Worm (Caenorhabditis elegans) whole organism, L4 larva: ENCODE results near the gene W08E12.4.

ENCODE experiments used
- F10B5.3 ChIP-seq: sonication (generic microtip); optimal IDR thresholded peaks from 2 replicates; lab custom pipeline; 2016; ENCODE audit warnings: mild to moderate bottlenecking, missing genetic modification characterization, missing compliant biosample characterization
- F37D6.2 ChIP-seq: sonication (generic microtip); optimal IDR thresholded peaks from 2 replicates; lab custom pipeline; 2016; ENCODE audit warnings: mild to moderate bottlenecking, missing genetic modification characterization, missing compliant biosample characterization
- T26A8.4 ChIP-seq: fragments of 200-800 bp; sonication (Bioruptor generic); IDR thresholded peaks from 2 replicates; pipeline ENCODE4 v1.3.6; 2022; ENCODE audit warnings: missing genetic modification characterization, missing compliant biosample characterization
- Y5F2A.4 ChIP-seq: fragments of 200-800 bp; sonication (Bioruptor generic); optimal IDR thresholded peaks from 2 replicates; lab custom pipeline; 2018; ENCODE audit warnings: mild to moderate bottlenecking, missing genetic modification characterization, missing compliant biosample characterization
- ama-1 ChIP-seq: fragments of 150-350 bp; optimal IDR thresholded peaks from 2 replicates; lab custom pipeline; 2014; ENCODE audit warnings: inconsistent platforms, mixed read lengths
- ceh-44 ChIP-seq: fragments of 200-800 bp; sonication (Bioruptor generic); IDR thresholded peaks from 2 replicates; pipeline ENCODE4 v1.3.6; 2022; ENCODE audit warnings: missing genetic modification reagents, missing genetic modification characterization, missing compliant biosample characterization
- ces-1 ChIP-seq: fragments of 150-350 bp; sonication (generic microtip); optimal IDR thresholded peaks from 4 replicates; lab custom pipeline; 2014; ENCODE audit warnings: missing biosample characterization, missing genetic modification reagents, missing genetic modification characterization
- ctbp-1 ChIP-seq: fragments of 200-800 bp; sonication (Bioruptor generic); IDR thresholded peaks from 2 replicates; pipeline ENCODE4 v1.3.6; 2022; ENCODE audit warnings: missing genetic modification reagents, missing genetic modification characterization, missing compliant biosample characterization
- daf-16 ChIP-seq, 3 experiments: sonication (generic microtip); optimal IDR thresholded peaks; 2 replicates each; lab custom pipeline; 2016 to 2017; ENCODE audit warnings: missing genetic modification characterization in 3 of 3, missing genetic modification reagents in 3 of 3, mild to moderate bottlenecking in 2 of 3, missing compliant biosample characterization in 2 of 3, missing biosample characterization in 1 of 3, moderate library complexity in 1 of 3
- duxl-1 ChIP-seq: sonication (generic microtip); optimal IDR thresholded peaks from 2 replicates; lab custom pipeline; 2016; ENCODE audit warnings: mild to moderate bottlenecking, missing genetic modification characterization, moderate library complexity, missing compliant biosample characterization; ENCODE audit not compliant: poor library complexity
- dve-1 ChIP-seq: sonication (generic microtip); optimal IDR thresholded peaks from 2 replicates; lab custom pipeline; 2017; ENCODE audit warnings: antibody characterized with exemption, mild to moderate bottlenecking, missing genetic modification characterization, missing compliant biosample characterization; ENCODE audit not compliant: insufficient read depth
- hlh-11 ChIP-seq: fragments of 200-800 bp; sonication (Bioruptor generic); optimal IDR thresholded peaks from 2 replicates; lab custom pipeline; 2018; ENCODE audit warnings: mild to moderate bottlenecking, missing genetic modification characterization, missing compliant biosample characterization
- hlh-30 ChIP-seq: sonication (generic microtip); optimal IDR thresholded peaks from 2 replicates; lab custom pipeline; 2017; ENCODE audit warnings: antibody characterized with exemption, mild to moderate bottlenecking, missing genetic modification characterization, missing compliant biosample characterization; ENCODE audit not compliant: insufficient read depth
- jun-1 ChIP-seq: fragments of 150-350 bp; optimal IDR thresholded peaks from 2 replicates; lab custom pipeline; 2014; ENCODE audit warnings: missing biosample characterization, missing genetic modification reagents, missing genetic modification characterization
- lin-13 ChIP-seq: fragments of 150-350 bp; optimal IDR thresholded peaks from 2 replicates; lab custom pipeline; 2014; ENCODE audit warnings: missing biosample characterization, missing genetic modification reagents, missing genetic modification characterization
- lin-29 ChIP-seq: fragments of 200-800 bp; sonication (Bioruptor generic); IDR thresholded peaks from 2 replicates; pipeline ENCODE4 v1.3.6; 2022; ENCODE audit warnings: missing genetic modification reagents, missing genetic modification characterization, missing compliant biosample characterization
- lir-3 ChIP-seq: sonication (generic microtip); optimal IDR thresholded peaks from 2 replicates; lab custom pipeline; 2016; ENCODE audit warnings: mild to moderate bottlenecking, missing genetic modification characterization, missing compliant biosample characterization
- madf-9 ChIP-seq: fragments of 200-800 bp; sonication (Bioruptor generic); conservative IDR thresholded peaks from 2 replicates; pipeline ENCODE4 v1.3.6; 2022; ENCODE audit warnings: missing genetic modification reagents, missing genetic modification characterization, missing compliant biosample characterization
- mdl-1 ChIP-seq, 2 experiments: fragments of 150-350 bp in 1 of 2; sonication (generic microtip) in 1 of 2; optimal IDR thresholded peaks; 2 replicates each; lab custom pipeline; 2014 to 2017; ENCODE audit warnings: missing biosample characterization in 2 of 2, missing genetic modification characterization in 2 of 2
- mdt-29 ChIP-seq: fragments of 200-800 bp; sonication (Bioruptor generic); IDR thresholded peaks from 2 replicates; pipeline ENCODE4 v1.3.6; 2022; ENCODE audit warnings: missing genetic modification reagents, missing genetic modification characterization, missing compliant biosample characterization
- mep-1 ChIP-seq: fragments of 150-350 bp; sonication (generic microtip); optimal IDR thresholded peaks from 3 replicates; lab custom pipeline; 2014; ENCODE audit warnings: missing biosample characterization, missing genetic modification characterization
- mxl-2 ChIP-seq: fragments of 200-800 bp; sonication (Bioruptor generic); conservative IDR thresholded peaks from 2 replicates; pipeline ENCODE4 v1.3.6; 2022; ENCODE audit warnings: missing genetic modification reagents, missing genetic modification characterization, missing compliant biosample characterization
- mxl-3 ChIP-seq: fragments of 200-800 bp; sonication (Bioruptor generic); optimal IDR thresholded peaks from 2 replicates; lab custom pipeline; 2018; ENCODE audit warnings: mild to moderate bottlenecking, missing genetic modification characterization, missing compliant biosample characterization
- nhr-11 ChIP-seq: fragments of 150-350 bp; optimal IDR thresholded peaks from 2 replicates; lab custom pipeline; 2014; ENCODE audit warnings: missing biosample characterization, missing genetic modification characterization
- nhr-237 ChIP-seq: sonication (generic microtip); optimal IDR thresholded peaks from 2 replicates; lab custom pipeline; 2017; ENCODE audit warnings: missing biosample characterization, missing genetic modification characterization
- nhr-25 ChIP-seq: sonication (generic microtip); optimal IDR thresholded peaks from 2 replicates; lab custom pipeline; 2017; ENCODE audit warnings: missing genetic modification characterization, mild to moderate bottlenecking, missing compliant biosample characterization, antibody characterized with exemption, moderate library complexity, borderline replicate concordance; ENCODE audit not compliant: insufficient read depth
- nhr-28 ChIP-seq: fragments of 150-350 bp; optimal IDR thresholded peaks from 2 replicates; lab custom pipeline; 2014; ENCODE audit warnings: missing biosample characterization, missing genetic modification characterization
- nhr-42 ChIP-seq: fragments of 200-800 bp; sonication (Bioruptor generic); IDR thresholded peaks from 2 replicates; pipeline ENCODE4 v1.3.6; 2022; ENCODE audit warnings: missing genetic modification characterization, missing compliant biosample characterization
- nhr-48 ChIP-seq: sonication (generic microtip); optimal IDR thresholded peaks from 2 replicates; lab custom pipeline; 2016; ENCODE audit warnings: mild to moderate bottlenecking, missing genetic modification characterization, missing compliant biosample characterization
- nhr-6 ChIP-seq: fragments of 150-350 bp; optimal IDR thresholded peaks from 2 replicates; lab custom pipeline; 2014; ENCODE audit warnings: missing biosample characterization, missing genetic modification characterization
- rbr-2 ChIP-seq: sonication (generic microtip); optimal IDR thresholded peaks from 2 replicates; lab custom pipeline; 2016; ENCODE audit warnings: missing genotype, missing genetic modification characterization, missing compliant biosample characterization
- saeg-2 ChIP-seq: fragments of 200-800 bp; sonication (Bioruptor generic); IDR thresholded peaks from 2 replicates; pipeline ENCODE4 v1.3.6; 2022; ENCODE audit warnings: missing genetic modification reagents, missing genetic modification characterization, missing compliant biosample characterization
- sdz-12 ChIP-seq: fragments of 200-800 bp; sonication (Bioruptor generic); optimal IDR thresholded peaks from 2 replicates; lab custom pipeline; 2018; ENCODE audit warnings: mild to moderate bottlenecking, missing genetic modification characterization, missing compliant biosample characterization
- set-16 ChIP-seq: fragments of 200-800 bp; sonication (Bioruptor generic); IDR thresholded peaks from 2 replicates; pipeline ENCODE4 v1.3.6; 2022; ENCODE audit warnings: missing genetic modification reagents, missing genetic modification characterization, missing compliant biosample characterization
- skn-1 ChIP-seq: fragments of 150-350 bp; optimal IDR thresholded peaks from 2 replicates; lab custom pipeline; 2014; ENCODE audit warnings: missing biosample characterization, missing genetic modification characterization
- snpc-1.2 ChIP-seq: fragments of 200-800 bp; sonication (Bioruptor generic); IDR thresholded peaks from 2 replicates; pipeline ENCODE4 v1.3.6; 2022; ENCODE audit warnings: missing genetic modification reagents, missing genetic modification characterization, missing compliant biosample characterization
- snpc-4 ChIP-seq: fragments of 150-350 bp; optimal IDR thresholded peaks from 2 replicates; lab custom pipeline; 2014; ENCODE audit warnings: missing biosample characterization, missing genetic modification characterization
- spr-3 ChIP-seq: fragments of 200-800 bp; sonication (Bioruptor generic); optimal IDR thresholded peaks from 2 replicates; lab custom pipeline; 2018; ENCODE audit warnings: mild to moderate bottlenecking, missing genetic modification characterization, missing compliant biosample characterization
- tra-1 ChIP-seq: fragments of 200-800 bp; sonication (Bioruptor generic); IDR thresholded peaks from 2 replicates; pipeline ENCODE4 v1.3.6; 2022; ENCODE audit warnings: missing genetic modification reagents, missing genetic modification characterization, missing compliant biosample characterization
- vab-7 ChIP-seq: fragments of 200-800 bp; sonication (Bioruptor generic); IDR thresholded peaks from 2 replicates; pipeline ENCODE4 v1.3.6; 2022; ENCODE audit warnings: missing genetic modification reagents, missing genetic modification characterization, missing compliant biosample characterization
- zfp-2 ChIP-seq: sonication (generic microtip); optimal IDR thresholded peaks from 2 replicates; lab custom pipeline; 2016; ENCODE audit warnings: mild to moderate bottlenecking, missing genetic modification characterization, missing compliant biosample characterization
- zip-11 ChIP-seq: fragments of 200-800 bp; sonication (Bioruptor generic); IDR thresholded peaks from 2 replicates; pipeline ENCODE4 v1.3.6; 2022; ENCODE audit warnings: missing genetic modification characterization, missing compliant biosample characterization

W08E12.4 gene

DNA sequence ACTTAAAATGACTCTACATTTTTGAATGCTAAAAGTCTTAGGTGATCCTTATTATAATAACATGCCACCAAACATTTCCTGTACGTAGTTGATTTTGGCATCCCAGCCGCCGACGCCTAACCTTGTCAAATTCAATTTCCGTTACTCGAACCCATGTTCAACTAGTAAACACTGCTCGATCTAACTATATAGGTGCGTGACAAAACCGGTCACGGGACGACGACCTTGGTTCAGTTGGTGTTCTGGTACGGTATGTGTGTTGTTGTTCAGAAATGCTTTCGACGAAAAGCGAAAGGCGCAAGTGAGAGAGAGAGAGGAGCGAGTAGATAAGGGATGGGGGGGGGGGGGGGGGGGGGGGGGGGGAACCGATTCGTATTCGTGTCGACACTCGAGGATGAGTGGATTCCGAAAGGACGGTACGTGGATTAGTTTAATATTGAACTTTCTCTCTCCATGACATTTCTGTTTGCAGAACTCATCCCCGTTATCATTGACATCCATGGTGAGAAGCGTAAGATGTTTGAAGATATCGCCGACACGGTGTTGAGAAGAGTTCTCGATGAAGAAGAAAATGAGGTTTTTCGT, 10.1 kb upstream of the W08E12.4 start, which contains the start of gene W08E12.8:
TSS of gene W08E12.8 (plus strand) at position 395 of the 585 bp plus-strand sequence.
- TF ChIP-seq mxl-3 (GFP tag; lab: Kevin White, UChicago) (peak; percentile 6), set-16 (peak; percentile 66), lir-3 (tag; lab: Kevin White, UChicago) (no peak), hlh-11 (tag; lab: Kevin White, UChicago) (peak; percentile 3), hlh-30 (tag; lab: Kevin White, UChicago) (peak; percentile 58), lin-13 (GFP tag; lab: Kevin White, UChicago) (no peak)

DNA sequence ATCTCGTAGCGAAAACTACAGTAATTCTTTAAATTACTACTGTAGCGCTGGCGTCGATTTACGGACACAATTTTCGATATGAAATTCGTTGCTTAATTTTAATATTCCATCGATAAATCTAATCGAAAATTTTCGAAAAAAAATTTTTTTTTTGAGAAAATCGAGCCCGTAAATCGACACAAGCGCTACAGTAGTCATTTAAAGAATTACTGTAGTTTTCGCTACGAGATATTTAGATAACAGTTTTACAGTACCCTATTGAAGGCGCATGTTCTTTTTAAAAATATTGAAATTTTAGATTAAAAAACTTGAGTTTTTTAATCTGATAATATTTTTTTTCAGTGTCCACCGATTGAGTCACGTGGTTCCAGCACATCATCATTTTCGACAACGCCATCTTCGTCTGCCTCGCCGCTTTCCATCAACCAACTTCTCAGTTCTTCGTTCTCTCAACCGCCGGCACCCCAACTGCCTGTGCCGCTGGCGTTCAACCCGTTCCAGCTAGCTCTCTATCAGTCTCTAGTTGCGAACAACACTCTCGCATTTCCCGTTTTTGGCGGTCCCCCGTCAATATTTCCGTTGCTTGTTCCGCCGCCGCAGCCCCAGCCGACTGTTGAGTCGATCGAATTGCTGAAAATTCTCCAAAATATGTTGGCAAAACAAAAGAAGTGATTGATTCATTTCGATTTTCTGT, 8.2 kb upstream of the W08E12.4 start:
- TF ChIP-seq set-16 (peak; percentile 31; the same call in 1 of the 2 replicates), mdl-1 (tag; optimal IDR thresholded peaks at IDR 0.05; lab: Kevin White, UChicago) (no peak), hlh-30 (tag; lab: Kevin White, UChicago) (peak; percentile 20)

DNA sequence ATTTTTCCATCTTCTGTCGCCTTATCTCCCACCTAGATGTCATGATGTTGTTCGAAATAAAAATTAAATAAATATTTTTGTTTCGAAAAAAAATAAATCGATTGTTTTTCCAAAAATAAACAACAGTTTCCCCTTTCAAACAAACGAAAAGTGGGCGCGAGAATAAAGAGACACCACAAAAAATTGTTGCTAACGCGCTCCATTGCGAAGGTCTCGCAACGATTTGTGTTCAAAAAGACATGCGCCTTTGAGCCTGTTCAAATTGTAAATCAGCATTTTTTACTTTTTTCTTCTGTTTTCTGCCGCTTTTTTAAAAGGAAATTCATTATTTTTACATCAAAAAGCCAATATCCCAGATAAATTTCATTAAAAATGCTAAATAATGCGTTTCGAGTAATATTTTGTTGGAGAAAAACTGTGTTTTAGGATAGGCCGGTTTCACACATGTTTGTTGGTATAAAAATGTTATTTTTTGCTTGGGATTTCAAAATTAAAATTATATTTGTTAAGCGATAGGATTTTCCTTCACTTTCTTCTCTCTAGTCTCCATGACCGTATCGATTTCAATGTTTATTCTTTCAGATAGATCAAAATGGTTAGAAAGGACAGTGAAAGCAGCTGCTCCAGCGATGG, 7.5 kb upstream of the W08E12.4 start, which contains the start of gene W08E12.7:
TSS of gene W08E12.7 (plus strand) at position 583 of the 633 bp plus-strand sequence.
- TF ChIP-seq mdt-29 (GFP tag; lab: Robert Waterston, UW) (peak; percentile 49; the same call in 1 of the 2 replicates), nhr-11 (peak; percentile 95), snpc-1.2 (GFP tag; lab: Robert Waterston, UW) (0 out of 2 replicates have a peak, but pooled peaks have one; percentile 36), rbr-2 (tag; lab: Kevin White, UChicago) (peak; percentile 91), snpc-4 (peak; percentile 9), T26A8.4 (no peak), nhr-28 (peak; percentile 96), lin-13 (GFP tag; lab: Kevin White, UChicago) (peak; percentile 97), vab-7 (GFP tag; lab: Robert Waterston, UW) (peak; percentile 85), nhr-48 (tag; lab: Kevin White, UChicago) (peak; percentile 58), daf-16 (GFP tag; optimal IDR thresholded peaks at IDR 0.05; lab: Kevin White, UChicago) (peak in 1 of 2 experiments; percentile 68), daf-16 (tag; optimal IDR thresholded peaks at IDR 0.05; lab: Kevin White, UChicago) (peak; percentile 93), tra-1 (peak; percentile 64; the same call in 1 of the 2 replicates), nhr-25 (tag; lab: Kevin White, UChicago) (peak; percentile 64), dve-1 (tag; lab: Kevin White, UChicago) (peak; percentile 99), ctbp-1 (GFP tag; lab: Robert Waterston, UW) (peak; percentile 57; the same call in 1 of the 2 replicates), lir-3 (tag; lab: Kevin White, UChicago) (no peak), mxl-2 (GFP tag; lab: Robert Waterston, UW) (0 out of 2 replicates have a peak, but pooled peaks have one; percentile 48), sdz-12 (GFP tag; lab: Kevin White, UChicago) (no peak), duxl-1 (tag; lab: Kevin White, UChicago) (peak; percentile 79), ces-1 (GFP tag; lab: Kevin White, UChicago) (no peak), mep-1 (peak; percentile 98), ama-1 (peak; percentile 77), nhr-237 (tag; lab: Kevin White, UChicago) (peak; percentile 14), saeg-2 (GFP tag; lab: Robert Waterston, UW) (no peak), spr-3 (GFP tag; lab: Kevin White, UChicago) (peak; percentile 32), lin-29 (peak; percentile 71; the same call in 1 of the 2 replicates), madf-9 (GFP tag; lab: Robert Waterston, UW) (peak; percentile 74; the same call in 1 of the 2 replicates), Y5F2A.4 (GFP tag; lab: Kevin White, UChicago) (no peak), ceh-44 (peak; percentile 91), nhr-6 (tag; lab: Kevin White, UChicago) (peak; percentile 92), skn-1 (tag; lab: Kevin White, UChicago) (no peak), jun-1 (tag; lab: Kevin White, UChicago) (peak; percentile 66), zfp-2 (tag; lab: Kevin White, UChicago) (peak; percentile 77), nhr-42 (GFP tag; lab: Robert Waterston, UW) (peak; percentile 86; the same call in 1 of the 2 replicates), zip-11 (GFP tag; lab: Robert Waterston, UW) (no peak), F10B5.3 (tag; lab: Kevin White, UChicago) (no peak), F37D6.2 (tag; lab: Kevin White, UChicago) (peak; percentile 69)
